Worm (Caenorhabditis elegans): ENCODE measurements around the gene cutl-3.

cutl-3 gene

ce11 chrX:14999101-14999500, at the start of gene cutl-3:
TSS of gene cutl-3 (minus strand) at chrX:14999201.
- TF ChIP-seq sdc-2 (tag; optimal IDR thresholded peaks at IDR 0.05) = no peak
- no peak for TF ChIP-seq syd-9 (tag; optimal IDR thresholded peaks at IDR 0.05)

- TF ChIP-seq pha-2 (tag; optimal IDR thresholded peaks at IDR 0.05) (no peak), elt-2 (tag; optimal IDR thresholded peaks at IDR 0.05) (no peak), K02D7.2 (tag; optimal IDR thresholded peaks at IDR 0.05) (no peak), pros-1 (tag; optimal IDR thresholded peaks at IDR 0.05) (no peak)
Measured at ce11 chrX:15047541-15047940, 48.5 kb upstream of the cutl-3 start.

ce11 chrX:15045401-15045800, 46.4 kb upstream of the cutl-3 start:
- TF ChIP-seq hlh-13 (GFP tag; optimal IDR thresholded peaks at IDR 0.05) (no peak), hlh-15 (tag; optimal IDR thresholded peaks at IDR 0.05) (no peak), C08G9.2 (tag; optimal IDR thresholded peaks at IDR 0.05) (no peak), ceh-14 (tag; optimal IDR thresholded peaks at IDR 0.05) (no peak), ahr-1 (tag; optimal IDR thresholded peaks at IDR 0.05) (no peak), ceh-9 (tag; optimal IDR thresholded peaks at IDR 0.05) (no peak), che-1 (tag; optimal IDR thresholded peaks at IDR 0.05) (no peak), fkh-10 (GFP tag; optimal IDR thresholded peaks at IDR 0.05) (no peak)

- TF ChIP-seq dmd-4 (tag; optimal IDR thresholded peaks at IDR 0.05; ENCODE audit: borderline replicate concordance) = no peak
Measured at ce11 chrX:15042549-15042948, 43.5 kb upstream of the cutl-3 start.

ce11 chrX:15041340-15041739, 42.3 kb upstream of the cutl-3 start:
- peak; percentile 83 for TF ChIP-seq unc-42 (tag; optimal IDR thresholded peaks at IDR 0.05)
- TF ChIP-seq ceh-22 (tag; optimal IDR thresholded peaks at IDR 0.05) = no peak

ce11 chrX:15040552-15041080, 41.6 kb upstream of the cutl-3 start, which contains the start of gene C18B12.4:
TSS of gene C18B12.4 (minus strand) at chrX:15040602.
- TF ChIP-seq unc-42 (tag; optimal IDR thresholded peaks at IDR 0.05) (no peak), ceh-22 (tag; optimal IDR thresholded peaks at IDR 0.05) (no peak), lim-6 (tag; optimal IDR thresholded peaks at IDR 0.05) (peak; percentile 8), sdc-2 (tag; optimal IDR thresholded peaks at IDR 0.05) (peak; percentile 88), dve-1 (tag; optimal IDR thresholded peaks at IDR 0.05) (peak; percentile 3), C08G9.2 (tag; optimal IDR thresholded peaks at IDR 0.05) (peak; percentile 6), sox-4 (tag; optimal IDR thresholded peaks at IDR 0.05) (no peak), hlh-15 (tag; optimal IDR thresholded peaks at IDR 0.05) (no peak), ref-2 (tag; optimal IDR thresholded peaks at IDR 0.05) (peak; percentile 76), fax-1 (tag; optimal IDR thresholded peaks at IDR 0.05) (no peak), hlh-8 (tag; optimal IDR thresholded peaks at IDR 0.05) (peak; percentile 49), lin-11 (tag; optimal IDR thresholded peaks at IDR 0.05) (no peak), ceh-18 (tag; optimal IDR thresholded peaks at IDR 0.05) (peak; percentile 83), pat-9 (tag; optimal IDR thresholded peaks at IDR 0.05) (peak; percentile 57), ceh-31 (tag; optimal IDR thresholded peaks at IDR 0.05) (peak; percentile 84), rnt-1 (tag; optimal IDR thresholded peaks at IDR 0.05) (peak; percentile 79), tbx-2 (tag; optimal IDR thresholded peaks at IDR 0.05) (peak; percentile 68), ceh-34 (tag; optimal IDR thresholded peaks at IDR 0.05) (peak; percentile 78), K02D7.2 (tag; optimal IDR thresholded peaks at IDR 0.05) (no peak), ceh-6 (GFP tag; optimal IDR thresholded peaks at IDR 0.05) (no peak), ceh-19 (GFP tag; optimal IDR thresholded peaks at IDR 0.05) (peak; percentile 3), ceh-2 (tag; optimal IDR thresholded peaks at IDR 0.05) (peak; percentile 65), nfya-1 (tag; optimal IDR thresholded peaks at IDR 0.05) (peak; percentile 72), ceh-48 (tag; optimal IDR thresholded peaks at IDR 0.05) (peak; percentile 50), ceh-30 (tag; optimal IDR thresholded peaks at IDR 0.05) (peak; percentile 61), hlh-6 (tag; optimal IDR thresholded peaks at IDR 0.05) (no peak), T23F11.4 (GFP tag; optimal IDR thresholded peaks at IDR 0.05) (no peak), ceh-14 (tag; optimal IDR thresholded peaks at IDR 0.05) (peak; percentile 33), che-1 (tag; optimal IDR thresholded peaks at IDR 0.05) (no peak), unc-55 (GFP tag; optimal IDR thresholded peaks at IDR 0.05) (peak; percentile 80), Y22D7AL.16 (tag; optimal IDR thresholded peaks at IDR 0.05) (no peak), eyg-1 (tag; optimal IDR thresholded peaks at IDR 0.05) (peak; percentile 19), pros-1 (tag; optimal IDR thresholded peaks at IDR 0.05) (peak; percentile 71), hlh-30 (tag; optimal IDR thresholded peaks at IDR 0.05; ENCODE audit: insufficient read depth) (peak; percentile 99)
